Worm (Caenorhabditis elegans) whole organism, L1 larva: ENCODE measurements around the gene srt-39.

Experiments used
- fos-1 ChIP-seq: fragments of 150-350 bp; optimal IDR thresholded peaks from 2 replicates; lab custom pipeline; 2014; ENCODE audit warnings: missing biosample characterization, missing genetic modification characterization
- grh-1 ChIP-seq: fragments of 200-800 bp; sonication (Bioruptor generic); IDR thresholded peaks from 2 replicates; pipeline ENCODE4 v1.3.6; 2022; ENCODE audit warnings: missing genetic modification reagents, missing genetic modification characterization, missing compliant biosample characterization
- hlh-17 ChIP-seq: fragments of 200-800 bp; sonication (Bioruptor generic); optimal IDR thresholded peaks from 2 replicates; lab custom pipeline; 2018; ENCODE audit warnings: missing genetic modification characterization, mild to moderate bottlenecking, missing compliant biosample characterization, moderate library complexity, borderline replicate concordance
- lin-13 ChIP-seq: fragments of 150-350 bp; optimal IDR thresholded peaks from 2 replicates; lab custom pipeline; 2014; ENCODE audit warnings: missing biosample characterization, missing genetic modification reagents, missing genetic modification characterization
- lsy-2 ChIP-seq, 2 experiments: fragments of 150-350 bp; optimal IDR thresholded peaks; 2 replicates each; lab custom pipeline; 2014; ENCODE audit warnings: missing biosample characterization in 2 of 2, missing genetic modification characterization in 2 of 2
- mab-9 ChIP-seq: fragments of 200-800 bp; sonication (Bioruptor generic); IDR thresholded peaks from 2 replicates; pipeline ENCODE4 v1.3.6; 2022; ENCODE audit warnings: missing genetic modification reagents, missing genetic modification characterization, missing compliant biosample characterization
- nhr-12 ChIP-seq: sonication (generic microtip); optimal IDR thresholded peaks from 2 replicates; lab custom pipeline; 2017; ENCODE audit warnings: missing biosample characterization, missing genetic modification characterization
- nhr-237 ChIP-seq: fragments of 150-350 bp; optimal IDR thresholded peaks from 2 replicates; lab custom pipeline; 2014; ENCODE audit warnings: missing biosample characterization, missing genetic modification characterization
- nhr-71 ChIP-seq: sonication (generic microtip); optimal IDR thresholded peaks from 2 replicates; lab custom pipeline; 2016; ENCODE audit warnings: mild to moderate bottlenecking, missing genetic modification characterization, moderate library complexity, missing compliant biosample characterization
- nhr-76 ChIP-seq: sonication (generic microtip); optimal IDR thresholded peaks from 2 replicates; lab custom pipeline; 2017; ENCODE audit warnings: missing biosample characterization, missing genetic modification characterization
- skn-1 ChIP-seq: fragments of 150-350 bp; optimal IDR thresholded peaks from 2 replicates; lab custom pipeline; 2014; ENCODE audit warnings: missing biosample characterization, missing genetic modification characterization
- unc-62 ChIP-seq: fragments of 150-350 bp; optimal IDR thresholded peaks from 2 replicates; lab custom pipeline; 2014; ENCODE audit warnings: missing biosample characterization, missing genetic modification reagents, missing genetic modification characterization
- vab-15 ChIP-seq: sonication (generic microtip); optimal IDR thresholded peaks from 2 replicates; lab custom pipeline; 2017; ENCODE audit warnings: missing genotype, mild to moderate bottlenecking, missing genetic modification characterization, missing compliant biosample characterization

- no peak for TF ChIP-seq unc-62 (GFP tag; lab: Kevin White, UChicago)
- TF ChIP-seq nhr-76, result no peak
- no peak for TF ChIP-seq vab-15 (tag; lab: Kevin White, UChicago)
- TF ChIP-seq fos-1, result no peak
- TF ChIP-seq grh-1 (GFP tag; lab: Robert Waterston, UW), result no peak
- no peak for TF ChIP-seq lin-13 (GFP tag; lab: Kevin White, UChicago)
- TF ChIP-seq hlh-17 (GFP tag; lab: Kevin White, UChicago), result no peak
- TF ChIP-seq nhr-71 (tag; lab: Kevin White, UChicago), result no peak
- no peak for TF ChIP-seq skn-1 (tag; lab: Kevin White, UChicago)
- no peak for TF ChIP-seq nhr-237
- no peak for TF ChIP-seq mab-9 (GFP tag; lab: Robert Waterston, UW)
- TF ChIP-seq lsy-2 (tag; optimal IDR thresholded peaks at IDR 0.05; lab: Kevin White, UChicago), result no peak
- no peak for TF ChIP-seq nhr-12
Observed at ce11 chrV:12467755-12468154, 16.9 kb upstream of the srt-39 start.
